Fruit fly (Drosophila melanogaster): ENCODE data around the gene Kap3.

DNA sequence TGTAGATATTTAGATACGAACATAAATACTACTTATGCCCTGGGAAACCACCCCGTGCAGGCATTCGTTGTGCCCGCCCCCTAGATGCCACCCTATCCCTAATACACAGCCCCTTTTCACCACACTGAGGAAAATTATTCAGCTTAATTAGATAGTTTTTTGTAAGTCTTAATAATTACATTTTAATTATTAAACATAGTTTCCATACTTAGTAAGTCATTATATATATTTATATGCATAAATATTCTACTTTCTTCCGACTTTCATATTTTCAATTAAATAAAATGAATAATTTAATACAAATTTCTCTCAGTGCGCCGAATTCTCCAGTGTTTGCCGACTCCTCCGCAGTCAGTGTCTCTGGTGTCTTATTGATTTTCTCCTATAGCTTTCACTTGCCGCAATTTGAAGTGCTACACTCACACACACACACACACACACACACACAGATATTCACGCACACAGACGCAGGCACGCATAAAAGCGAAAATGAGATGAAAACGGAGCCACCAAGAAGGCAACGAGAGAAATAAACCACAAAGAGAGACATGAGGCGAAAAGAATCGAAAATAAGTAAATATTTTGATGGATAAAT lies 44.4 kb downstream of the Kap3 start:
- TF ChIP-seq tj (GFP tag; optimal IDR thresholded peaks at IDR 0.05) (no peak), toe (GFP tag; optimal IDR thresholded peaks at IDR 0.05) (no peak), CG11617 (GFP tag; optimal IDR thresholded peaks at IDR 0.05) (no peak), CG7045 (GFP tag; optimal IDR thresholded peaks at IDR 0.05) (no peak), Mnt (GFP tag; optimal IDR thresholded peaks at IDR 0.05) (no peak)
